Worm (Caenorhabditis elegans): ENCODE results near the gene ubc-9.

DNA sequence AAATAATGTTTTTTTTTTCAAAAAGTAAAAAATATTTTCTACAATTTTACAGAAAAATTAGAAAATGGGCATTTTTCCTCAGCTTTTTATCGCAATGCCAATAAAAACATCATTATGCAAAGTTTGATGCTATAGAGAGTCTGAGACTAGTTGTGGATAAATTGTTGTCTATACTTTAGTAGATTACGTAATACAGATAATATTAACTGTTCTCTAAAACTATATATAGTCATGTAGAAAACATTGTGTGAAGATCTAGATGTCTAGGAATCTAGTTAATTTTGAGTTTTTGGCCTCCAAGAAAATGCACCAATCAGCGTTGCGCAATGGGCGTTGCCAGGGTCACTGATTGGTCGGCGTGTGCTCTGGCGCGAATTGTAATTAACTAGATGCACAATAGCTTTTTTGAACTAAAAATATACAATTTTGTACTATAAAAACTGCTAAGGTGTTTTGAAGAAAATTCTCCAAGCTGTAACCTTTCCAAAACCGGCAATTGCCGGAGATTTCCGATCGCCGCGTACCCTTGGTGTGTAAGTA, 35.5 kb downstream of the ubc-9 start:
- TF ChIP-seq vab-7 (GFP tag; IDR thresholded peaks at IDR 0.05), result no peak
- no peak for TF ChIP-seq ztf-11 (tag; optimal IDR thresholded peaks at IDR 0.05)
- TF ChIP-seq ceh-82 (tag; optimal IDR thresholded peaks at IDR 0.05), result no peak
- no peak for TF ChIP-seq aha-1 (tag)
- no peak for TF ChIP-seq ama-1 (optimal IDR thresholded peaks at IDR 0.05)
- TF ChIP-seq nhr-28 (tag; optimal IDR thresholded peaks at IDR 0.05), result no peak
- no peak for TF ChIP-seq lsy-2 (tag; optimal IDR thresholded peaks at IDR 0.05)
- no peak for TF ChIP-seq daf-8 (GFP tag; IDR thresholded peaks at IDR 0.05)

All from whole organism, L4 larva.